Fruit fly (Drosophila melanogaster): Measurements from ENCODE around the gene CG12316.

Gene CG12316

dm6 chr3L:15136659-15137572 lies at the start of gene CG12316 (continued):
- TF ChIP-seq CG2120 (GFP tag; optimal IDR thresholded peaks at IDR 0.05) (peak; percentile 92), CG5180 (GFP tag; optimal IDR thresholded peaks at IDR 0.05) (no peak), Abd-B (GFP tag; optimal IDR thresholded peaks at IDR 0.05) (peak; percentile 77), hkb (optimal IDR thresholded peaks at IDR 0.05) (no peak), hkb (GFP tag; IDR thresholded peaks at IDR 0.05) (peak; percentile 93), Antp (GFP tag; optimal IDR thresholded peaks at IDR 0.05) (peak; percentile 90), Rx (GFP tag; IDR thresholded peaks at IDR 0.05) (peak; percentile 80), CG33557 (GFP tag; optimal IDR thresholded peaks at IDR 0.05) (peak; percentile 96), odd (GFP tag; optimal IDR thresholded peaks at IDR 0.05) (peak; percentile 92), H2.0 (GFP tag; IDR thresholded peaks at IDR 0.05) (peak; percentile 77), CG6272 (GFP tag; IDR thresholded peaks at IDR 0.05) (peak; percentile 69), CG15011 (GFP tag; optimal IDR thresholded peaks at IDR 0.05) (peak; percentile 87), CG2202 (tag; optimal IDR thresholded peaks at IDR 0.05) (peak; percentile 92), dmrt99B (tag; optimal IDR thresholded peaks at IDR 0.05) (peak; percentile 91), CG1832 (GFP tag; optimal IDR thresholded peaks at IDR 0.05) (no peak), eve (GFP tag; optimal IDR thresholded peaks at IDR 0.05) (no peak), CG3838 (GFP tag; optimal IDR thresholded peaks at IDR 0.05) (peak; percentile 61), CG15479 (GFP tag; optimal IDR thresholded peaks at IDR 0.05) (peak; percentile 30), Atf6 (GFP tag; IDR thresholded peaks at IDR 0.05) (peak; percentile 91), CG17186 (GFP tag; optimal IDR thresholded peaks at IDR 0.05) (peak; percentile 52), CG9437 (GFP tag; optimal IDR thresholded peaks at IDR 0.05) (peak; percentile 85), sens-2 (GFP tag; IDR thresholded peaks at IDR 0.05) (peak; percentile 71), YL-1 (GFP tag; optimal IDR thresholded peaks at IDR 0.05) (peak; percentile 94), PHDP (tag; optimal IDR thresholded peaks at IDR 0.05) (peak; percentile 94), HHEX (GFP tag; optimal IDR thresholded peaks at IDR 0.05) (peak; percentile 85), schlank (tag; optimal IDR thresholded peaks at IDR 0.05) (peak; percentile 84), h (optimal IDR thresholded peaks at IDR 0.05) (no peak), Drgx (GFP tag; IDR thresholded peaks at IDR 0.05) (peak; percentile 90), CG2199 (GFP tag; IDR thresholded peaks at IDR 0.05) (peak; percentile 82; the same call in 1 of the 3 replicates), CG9817 (tag; optimal IDR thresholded peaks at IDR 0.05) (peak; percentile 87), dati (GFP tag; IDR thresholded peaks at IDR 0.05) (peak; percentile 55), croc (GFP tag; conservative IDR thresholded peaks at IDR 0.05) (peak; percentile 76), CG10147 (GFP tag; optimal IDR thresholded peaks at IDR 0.05) (peak; percentile 89), pnt (GFP tag; optimal IDR thresholded peaks at IDR 0.05) (peak; percentile 80), Dfd (GFP tag; optimal IDR thresholded peaks at IDR 0.05) (no peak), NC2α (GFP tag; optimal IDR thresholded peaks at IDR 0.05) (peak; percentile 85), pho (GFP tag; optimal IDR thresholded peaks at IDR 0.05) (peak; percentile 92), CG17328 (GFP tag; IDR thresholded peaks at IDR 0.05) (peak; percentile 84), oc (tag; optimal IDR thresholded peaks at IDR 0.05) (peak; percentile 89), Opbp (GFP tag; IDR thresholded peaks at IDR 0.05; ENCODE audit: partially characterized antibody) (peak; percentile 73; the same call in 2 of the 3 replicates), lbe (GFP tag; optimal IDR thresholded peaks at IDR 0.05) (peak; percentile 91), cwo (GFP tag; optimal IDR thresholded peaks at IDR 0.05) (peak; percentile 90), ham (GFP tag; IDR thresholded peaks at IDR 0.05) (peak; percentile 40; the same call in 1 of the 2 replicates), CG3995 (GFP tag; optimal IDR thresholded peaks at IDR 0.05) (peak; percentile 77), Gug (GFP tag; IDR thresholded peaks at IDR 0.05) (peak; percentile 77), CG18262 (tag; optimal IDR thresholded peaks at IDR 0.05) (peak; percentile 95), Dek (tag; optimal IDR thresholded peaks at IDR 0.05) (peak; percentile 77), Sry-β (GFP tag; optimal IDR thresholded peaks at IDR 0.05) (peak; percentile 22), NK7.1 (GFP tag; optimal IDR thresholded peaks at IDR 0.05) (peak; percentile 89)
